Fruit fly (Drosophila melanogaster) whole organism, prepupa: ENCODE data around the gene CG43376.

Experiments used
- CG11294 ChIP-seq: fragments of 200-800 bp; sonication (Bioruptor generic); IDR thresholded peaks from 2 replicates; pipeline ENCODE4 v1.3.6; 2022; ENCODE audit warnings: missing biosample characterization, missing genetic modification characterization
- CG32006 ChIP-seq: fragments of 200-800 bp; sonication (Bioruptor generic); optimal IDR thresholded peaks from 3 replicates; lab custom pipeline; 2017; ENCODE audit warnings: missing biosample characterization, mild to moderate bottlenecking, missing genetic modification characterization
- CG34406 ChIP-seq: fragments of 200-800 bp; sonication (Bioruptor generic); optimal IDR thresholded peaks from 3 replicates; lab custom pipeline; 2016; ENCODE audit warnings: missing biosample characterization, missing genetic modification characterization
- CG8119 ChIP-seq: fragments of 200-800 bp; sonication (Bioruptor generic); IDR thresholded peaks from 3 replicates; pipeline ENCODE4 v1.3.6; 2022; ENCODE audit warnings: missing biosample characterization, missing genetic modification characterization
- CG9139 ChIP-seq: fragments of 200-800 bp; sonication (Bioruptor generic); optimal IDR thresholded peaks from 3 replicates; lab custom pipeline; 2017; ENCODE audit warnings: missing biosample characterization, mild to moderate bottlenecking, missing genetic modification characterization
- Smox ChIP-seq: fragments of 200-800 bp; sonication (Bioruptor generic); optimal IDR thresholded peaks from 3 replicates; lab custom pipeline; 2016; ENCODE audit warnings: missing biosample characterization, missing genetic modification characterization
- Sox102F ChIP-seq: fragments of 200-800 bp; sonication (Bioruptor generic); optimal IDR thresholded peaks from 2 replicates; lab custom pipeline; 2016; ENCODE audit warnings: missing biosample characterization, mild to moderate bottlenecking, missing genetic modification characterization
- Sox14 ChIP-seq: fragments of 200-800 bp; sonication (Bioruptor generic); optimal IDR thresholded peaks from 3 replicates; lab custom pipeline; 2016; ENCODE audit warnings: missing biosample characterization, missing genetic modification characterization
- dsx ChIP-seq: fragments of 200-800 bp; optimal IDR thresholded peaks from 3 replicates; lab custom pipeline; 2019; ENCODE audit warnings: missing biosample characterization, mild to moderate bottlenecking, missing genetic modification characterization, moderate library complexity; ENCODE audit not compliant: poor library complexity, severe bottlenecking
- pdm3 ChIP-seq: fragments of 200-800 bp; sonication (Bioruptor generic); optimal IDR thresholded peaks from 3 replicates; lab custom pipeline; 2016; ENCODE audit warnings: missing biosample characterization, missing genetic modification characterization
- topi ChIP-seq: fragments of 200-800 bp; sonication (Bioruptor generic); optimal IDR thresholded peaks from 3 replicates; lab custom pipeline; 2016; ENCODE audit warnings: missing biosample characterization, missing genetic modification characterization

DNA sequence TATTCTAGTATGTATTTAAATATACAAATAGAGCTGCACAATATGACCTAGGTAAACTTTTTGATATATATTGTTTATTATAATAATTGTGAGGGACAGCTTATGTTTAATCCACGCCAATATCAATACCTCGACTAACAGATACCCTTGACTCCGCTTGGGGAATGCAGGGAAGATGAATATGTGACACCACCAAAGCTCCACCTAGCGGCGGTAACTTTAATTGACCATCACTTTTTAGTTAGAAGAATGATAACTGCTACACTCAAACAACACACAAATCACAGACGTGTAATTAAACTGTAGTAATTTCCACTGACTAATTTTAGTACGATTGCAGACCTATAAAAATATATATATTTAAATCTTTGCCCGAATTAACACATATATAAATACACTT lies 10.7 kb upstream of the CG43376 start:
- TF ChIP-seq CG34406 (no peak), dsx (GFP tag; lab: Kevin White, UChicago) (no peak), Sox102F (GFP tag; lab: Kevin White, UChicago) (no peak), CG9139 (GFP tag; lab: Kevin White, UChicago) (no peak), CG8119 (GFP tag; lab: Robert Waterston, UW) (no peak), CG11294 (no peak), CG32006 (GFP tag; lab: Kevin White, UChicago) (no peak), topi (GFP tag; lab: Kevin White, UChicago) (no peak), Smox (GFP tag; lab: Kevin White, UChicago) (no peak), pdm3 (GFP tag; lab: Kevin White, UChicago) (no peak), Sox14 (GFP tag; lab: Kevin White, UChicago) (no peak)
